Worm (Caenorhabditis elegans): ENCODE measurements around the gene srg-31.

DNA sequence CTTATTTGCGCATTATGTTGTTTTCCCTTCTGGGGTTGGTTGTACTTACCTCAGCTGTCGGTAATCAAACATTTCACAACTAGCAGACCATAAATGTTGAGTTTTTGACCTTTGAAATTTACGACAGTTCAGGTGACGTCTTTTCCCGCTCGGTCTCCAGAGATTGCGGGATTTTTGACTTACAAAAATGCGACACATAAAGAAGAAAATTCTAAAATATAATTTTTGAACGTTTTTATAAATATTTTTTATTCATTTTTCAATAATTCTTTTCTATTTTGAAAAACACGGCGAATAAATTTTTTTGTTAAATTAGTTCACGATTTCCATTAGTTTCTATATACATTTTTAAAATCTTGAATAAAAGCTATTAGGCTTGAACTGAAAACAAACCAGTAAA is 29.1 kb upstream of the srg-31 start, which contains the start of gene nhr-161:
- TF ChIP-seq nhr-6 (tag; optimal IDR thresholded peaks at IDR 0.05) (no peak), snpc-4 (tag; optimal IDR thresholded peaks at IDR 0.05) (no peak), ztf-11 (tag; optimal IDR thresholded peaks at IDR 0.05) (no peak), ama-1 (optimal IDR thresholded peaks at IDR 0.05) (no peak), mab-5 (tag; optimal IDR thresholded peaks at IDR 0.05) (no peak), sma-3 (GFP tag; optimal IDR thresholded peaks at IDR 0.05) (no peak), ceh-82 (tag; optimal IDR thresholded peaks at IDR 0.05) (no peak), R02D3.7 (tag; optimal IDR thresholded peaks at IDR 0.05) (no peak)
